Fruit fly (Drosophila melanogaster): Measurements from ENCODE around the gene Smyd5.
A peak's percentile ranks its signal among the peaks of the same experiment; 100 is the strongest.

Gene Smyd5

DNA sequence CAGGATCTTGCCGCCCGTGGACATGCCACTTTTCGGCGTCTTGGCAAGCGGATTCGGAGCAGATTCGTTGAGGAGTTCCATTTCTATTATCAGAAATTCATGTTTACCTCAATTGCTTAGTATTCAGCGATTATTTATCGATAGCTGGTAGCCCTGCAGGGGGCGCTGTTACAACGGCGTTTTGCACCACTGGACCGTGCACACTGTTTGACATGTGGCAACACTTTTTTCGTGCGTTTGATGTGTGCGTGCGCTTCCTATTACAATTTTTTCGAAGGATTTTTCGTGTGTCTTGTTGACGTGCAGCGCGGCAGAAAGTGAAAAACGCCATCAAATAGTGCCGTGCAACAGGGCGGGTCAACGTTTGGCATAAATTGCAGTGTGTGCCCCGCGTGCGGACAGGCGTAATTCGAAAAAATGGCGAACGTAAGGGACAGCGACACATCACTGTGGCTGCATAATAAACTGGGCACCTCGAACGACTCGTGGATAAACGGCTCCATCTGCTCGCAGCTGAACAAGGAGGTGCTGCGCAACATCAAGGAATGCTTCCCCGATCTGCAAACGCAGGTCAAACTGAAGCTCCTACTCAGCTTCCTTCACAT, 5.0 kb upstream of the Smyd5 start, which contains the start of the genes CG3337 and Nelf-A (continued):
- TF ChIP-seq CG10366 (GFP tag; IDR thresholded peaks at IDR 0.05) (peak; percentile 55), dmrt11E (tag; optimal IDR thresholded peaks at IDR 0.05) (peak; percentile 42), CG3995 (GFP tag; optimal IDR thresholded peaks at IDR 0.05) (peak; percentile 29), Xbp1 (GFP tag; optimal IDR thresholded peaks at IDR 0.05) (peak; percentile 80), HLH4C (GFP tag; IDR thresholded peaks at IDR 0.05; ENCODE audit: partially characterized antibody) (peak; percentile 72), Taf1 (GFP tag; IDR thresholded peaks at IDR 0.05) (no peak), lola (GFP tag; optimal IDR thresholded peaks at IDR 0.05) (no peak), z (GFP tag; IDR thresholded peaks at IDR 0.05) (no peak), ara (GFP tag; IDR thresholded peaks at IDR 0.05) (peak; percentile 47; the same call in 1 of the 2 replicates), CG9437 (GFP tag; optimal IDR thresholded peaks at IDR 0.05) (peak; percentile 0), CG1602 (GFP tag; optimal IDR thresholded peaks at IDR 0.05) (peak; percentile 51), CG7271 (tag; optimal IDR thresholded peaks at IDR 0.05) (peak; percentile 40), Meics (GFP tag; optimal IDR thresholded peaks at IDR 0.05) (peak; percentile 61), Hand (GFP tag; optimal IDR thresholded peaks at IDR 0.05) (no peak), CG8478 (optimal IDR thresholded peaks at IDR 0.05) (peak; percentile 57), PHDP (tag; optimal IDR thresholded peaks at IDR 0.05) (peak; percentile 35), toy (GFP tag; IDR thresholded peaks at IDR 0.05) (no peak), her (GFP tag; optimal IDR thresholded peaks at IDR 0.05) (peak; percentile 74), Trl (optimal IDR thresholded peaks at IDR 0.05) (no peak), Trl (GFP tag; optimal IDR thresholded peaks at IDR 0.05) (peak; percentile 67), Dad (GFP tag; optimal IDR thresholded peaks at IDR 0.05) (peak; percentile 73), gro (GFP tag; optimal IDR thresholded peaks at IDR 0.05) (peak; percentile 89), CG13296 (GFP tag; optimal IDR thresholded peaks at IDR 0.05) (peak; percentile 40), CG11247 (GFP tag; IDR thresholded peaks at IDR 0.05) (peak; percentile 85), CG8281 (tag; optimal IDR thresholded peaks at IDR 0.05) (no peak), CG31388 (GFP tag; optimal IDR thresholded peaks at IDR 0.05) (no peak), bigmax (GFP tag; optimal IDR thresholded peaks at IDR 0.05) (peak; percentile 61), CG17385 (GFP tag; optimal IDR thresholded peaks at IDR 0.05) (peak; percentile 2), Lim3 (GFP tag; IDR thresholded peaks at IDR 0.05) (no peak), row (GFP tag; IDR thresholded peaks at IDR 0.05) (peak; percentile 54), Hmx (GFP tag; optimal IDR thresholded peaks at IDR 0.05) (no peak), Bgb (GFP tag; IDR thresholded peaks at IDR 0.05; ENCODE audit: partially characterized antibody) (peak; percentile 94), CG10321 (GFP tag; IDR thresholded peaks at IDR 0.05) (peak; percentile 41; the same call in 1 of the 2 replicates), tap (tag; optimal IDR thresholded peaks at IDR 0.05) (no peak), seq (GFP tag; IDR thresholded peaks at IDR 0.05) (no peak), CG4360 (GFP tag; IDR thresholded peaks at IDR 0.05) (no peak), CG34376 (GFP tag; optimal IDR thresholded peaks at IDR 0.05) (peak; percentile 61), wor (GFP tag; IDR thresholded peaks at IDR 0.05) (no peak), Gsc (GFP tag; IDR thresholded peaks at IDR 0.05) (no peak), Dll (GFP tag; IDR thresholded peaks at IDR 0.05; ENCODE audit: partially characterized antibody) (peak; percentile 69), pfk (GFP tag; optimal IDR thresholded peaks at IDR 0.05) (peak; percentile 27), CG5180 (GFP tag; optimal IDR thresholded peaks at IDR 0.05) (no peak), Chrac-16 (GFP tag; optimal IDR thresholded peaks at IDR 0.05) (peak; percentile 68), mld (GFP tag; IDR thresholded peaks at IDR 0.05; ENCODE audit: partially characterized antibody) (peak; percentile 72; the same call in 1 of the 3 replicates), CG8944 (GFP tag; optimal IDR thresholded peaks at IDR 0.05) (peak; percentile 80), CG10431 (GFP tag; optimal IDR thresholded peaks at IDR 0.05) (peak; percentile 37), NFAT (GFP tag; IDR thresholded peaks at IDR 0.05) (peak; percentile 89), CG15479 (GFP tag; optimal IDR thresholded peaks at IDR 0.05) (no peak), Gug (GFP tag; IDR thresholded peaks at IDR 0.05) (peak; percentile 77), CG10654 (GFP tag; optimal IDR thresholded peaks at IDR 0.05) (peak; percentile 62), gem (tag; optimal IDR thresholded peaks at IDR 0.05) (no peak)
